4 fruit fly cellular contexts compared by ENCODE assay signal in genomic region chrX:2337184-2337583, dm6.
A peak's percentile ranks its signal among the peaks of the same experiment; 100 is the strongest.
TF ChIP-seq lines count a peak whose summit lies in the region.

No protein-coding gene starts in this region.

- TF ChIP-seq CTCF in whole organism, embryonic (GFP tag; optimal IDR thresholded peaks at IDR 0.05; lab: Kevin White, UChicago): no peak

TF ChIP-seq in whole organism, embryonic, 481 proteins besides CTCF, POLR2A, EP300 and RAD21:
- no peak for TF ChIP-seq CG7357 (GFP tag; IDR thresholded peaks at IDR 0.05; lab: Robert Waterston, UW)
- TF ChIP-seq gsb (GFP tag; IDR thresholded peaks at IDR 0.05; lab: Robert Waterston, UW): no peak
- no peak for TF ChIP-seq fd102C (GFP tag; optimal IDR thresholded peaks at IDR 0.05; lab: Kevin White, UChicago)
- no peak for TF ChIP-seq sug (tag; optimal IDR thresholded peaks at IDR 0.05; lab: Kevin White, UChicago)
- TF ChIP-seq grau (tag; optimal IDR thresholded peaks at IDR 0.05; lab: Kevin White, UChicago): no peak
- TF ChIP-seq Lhr (GFP tag; optimal IDR thresholded peaks at IDR 0.05; lab: Kevin White, UChicago): no peak
- TF ChIP-seq gsb-n (tag; optimal IDR thresholded peaks at IDR 0.05; lab: Kevin White, UChicago): no peak
- 0 out of 3 replicates have a peak, but pooled peaks have one; percentile 8 for TF ChIP-seq sr (GFP tag; IDR thresholded peaks at IDR 0.05; lab: Robert Waterston, UW)

TF ChIP-seq in whole organism, prepupa, 60 proteins besides CTCF, POLR2A, EP300 and RAD21:
- TF ChIP-seq CG6276 (GFP tag; optimal IDR thresholded peaks at IDR 0.05; lab: Kevin White, UChicago) (no peak), Hr38 (GFP tag; optimal IDR thresholded peaks at IDR 0.05; lab: Kevin White, UChicago) (no peak), svp (GFP tag; lab: Kevin White, UChicago) (peak; percentile 77)
TF ChIP-seq in whole organism, prepupa: peak in this region for 1.

TF ChIP-seq in whole organism, pupa, 21 proteins besides CTCF, POLR2A, EP300 and RAD21:
- TF ChIP-seq EcR (GFP tag; optimal IDR thresholded peaks at IDR 0.05; lab: Kevin White, UChicago) (peak; percentile 62), CG34367 (tag; optimal IDR thresholded peaks at IDR 0.05; lab: Kevin White, UChicago) (no peak)

TF ChIP-seq in whole organism, wandering third instar larva, 38 proteins besides CTCF, POLR2A, EP300 and RAD21:
- TF ChIP-seq h (GFP tag; optimal IDR thresholded peaks at IDR 0.05; lab: Kevin White, UChicago) (no peak), Myc (optimal IDR thresholded peaks at IDR 0.05; lab: Kevin White, UChicago) (no peak), sv (GFP tag; optimal IDR thresholded peaks at IDR 0.05; lab: Kevin White, UChicago) (no peak), dl (GFP tag; optimal IDR thresholded peaks at IDR 0.05; lab: Kevin White, UChicago; ENCODE audit: insufficient read depth in 1 of 2, partially characterized antibody in 2 of 2) (no peak), Rel (GFP tag; optimal IDR thresholded peaks at IDR 0.05; lab: Kevin White, UChicago) (no peak), Rel (tag; optimal IDR thresholded peaks at IDR 0.05; lab: Kevin White, UChicago) (peak; percentile 5), CG9705 (GFP tag; optimal IDR thresholded peaks at IDR 0.05; lab: Kevin White, UChicago) (no peak), tai (GFP tag; optimal IDR thresholded peaks at IDR 0.05; lab: Kevin White, UChicago) (no peak)
